Fruit fly (Drosophila melanogaster): ENCODE measurements around the gene CG31404.

The CG31404 gene

DNA sequence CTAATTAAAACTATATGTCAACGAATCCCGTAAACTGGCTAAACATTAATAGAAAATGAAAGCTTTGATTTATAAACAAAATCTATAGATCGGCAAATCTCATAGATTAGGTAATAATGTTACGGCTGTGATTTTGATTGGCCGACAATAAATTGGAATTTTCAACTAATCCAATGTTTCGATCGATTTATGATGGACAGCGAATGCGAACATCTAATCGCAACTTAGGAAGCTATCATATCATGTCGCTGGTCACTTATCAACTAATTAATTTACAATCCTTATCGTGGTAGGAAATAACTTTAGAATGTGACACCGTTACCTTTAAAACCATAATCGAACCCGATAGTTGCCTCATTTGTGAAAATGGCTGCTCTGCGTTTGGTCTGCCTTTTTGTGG is 14.1 kb upstream of the CG31404 start, which contains the start of gene CG18493:
Gene CG18493 (plus strand): TSS at position 352 of the 400 bp plus-strand sequence.
- TF ChIP-seq Eip75B (GFP tag; optimal IDR thresholded peaks at IDR 0.05), result no peak
- no peak for TF ChIP-seq CG6792 (GFP tag; optimal IDR thresholded peaks at IDR 0.05)
- no peak for TF ChIP-seq CG6276 (GFP tag; optimal IDR thresholded peaks at IDR 0.05)
- TF ChIP-seq cyc (GFP tag; optimal IDR thresholded peaks at IDR 0.05), result no peak
- TF ChIP-seq Hr39 (GFP tag; optimal IDR thresholded peaks at IDR 0.05), result no peak
- no peak for TF ChIP-seq topi (GFP tag; optimal IDR thresholded peaks at IDR 0.05)
- no peak for TF ChIP-seq CG31627 (GFP tag; optimal IDR thresholded peaks at IDR 0.05)
- TF ChIP-seq CG11762 (GFP tag; optimal IDR thresholded peaks at IDR 0.05; ENCODE audit: insufficient read depth), result no peak
- no peak for TF ChIP-seq esn (GFP tag; optimal IDR thresholded peaks at IDR 0.05)
- no peak for TF ChIP-seq Sox102F (GFP tag; optimal IDR thresholded peaks at IDR 0.05)

DNA sequence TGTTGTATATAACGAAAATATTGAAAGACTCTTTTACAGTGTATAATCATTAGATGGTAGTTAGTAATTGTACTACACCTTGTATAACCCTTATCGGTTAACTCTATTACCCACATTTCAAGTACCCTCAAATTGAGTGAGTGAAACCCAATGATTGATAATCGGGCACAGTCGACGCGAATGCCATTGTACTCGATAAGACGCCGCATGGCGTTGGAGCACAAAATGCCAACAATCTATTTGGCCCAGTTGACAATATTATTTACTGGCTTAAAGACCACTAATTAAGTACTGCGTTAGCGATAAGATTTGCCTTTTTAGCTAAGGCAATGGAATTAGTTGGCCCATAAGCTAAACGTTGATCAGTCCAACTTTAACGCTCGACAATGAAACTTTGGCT is 11.8 kb upstream of the CG31404 start, which contains the start of gene CG3734:
Gene CG3734 (plus strand): TSS at position 254 of the 400 bp plus-strand sequence.
- no peak for TF ChIP-seq CG6808 (GFP tag; optimal IDR thresholded peaks at IDR 0.05)
- TF ChIP-seq vri (GFP tag; optimal IDR thresholded peaks at IDR 0.05), result peak; percentile 73
- TF ChIP-seq svp (GFP tag), result no peak
- no peak for TF ChIP-seq ss (GFP tag; optimal IDR thresholded peaks at IDR 0.05)
- TF ChIP-seq net (GFP tag; optimal IDR thresholded peaks at IDR 0.05), result no peak
- TF ChIP-seq Blimp-1 (GFP tag; optimal IDR thresholded peaks at IDR 0.05), result no peak

DNA sequence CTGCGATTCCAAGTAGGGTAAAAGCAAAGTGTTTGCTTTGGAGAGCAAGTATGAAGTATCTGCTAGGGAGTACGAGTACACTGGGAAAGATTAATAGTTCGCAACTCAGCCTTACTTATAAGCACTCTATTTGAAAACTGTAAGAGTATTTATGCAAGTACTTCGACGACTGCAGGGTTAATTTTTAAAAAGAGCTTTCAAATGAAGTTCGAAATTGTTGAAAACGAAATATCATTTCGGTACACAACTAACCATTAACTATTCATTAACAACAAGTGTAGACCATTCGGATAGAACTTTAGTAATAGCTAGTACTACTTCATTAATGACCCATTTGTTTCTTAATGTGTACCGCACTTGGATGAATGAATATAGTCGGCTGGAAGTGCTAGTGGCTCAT is 7.5 kb upstream of the CG31404 start:
- TF ChIP-seq CG6808 (GFP tag; optimal IDR thresholded peaks at IDR 0.05) (no peak), Lpt (GFP tag; optimal IDR thresholded peaks at IDR 0.05) (no peak), lz (GFP tag; optimal IDR thresholded peaks at IDR 0.05) (no peak), vri (GFP tag; optimal IDR thresholded peaks at IDR 0.05) (no peak), Ets21C (GFP tag; optimal IDR thresholded peaks at IDR 0.05) (no peak), CG10631 (GFP tag; optimal IDR thresholded peaks at IDR 0.05) (peak; percentile 41), CG11762 (GFP tag; optimal IDR thresholded peaks at IDR 0.05; ENCODE audit: insufficient read depth) (no peak), achi (GFP tag; optimal IDR thresholded peaks at IDR 0.05) (peak; percentile 9), Eip78C (GFP tag) (no peak), OdsH (GFP tag; optimal IDR thresholded peaks at IDR 0.05) (peak; percentile 26), Hr4 (GFP tag; optimal IDR thresholded peaks at IDR 0.05) (peak; percentile 39), Hr38 (GFP tag; optimal IDR thresholded peaks at IDR 0.05) (no peak), eg (GFP tag; IDR thresholded peaks at IDR 0.05) (no peak), esn (GFP tag; optimal IDR thresholded peaks at IDR 0.05) (no peak), Eip75B (GFP tag; optimal IDR thresholded peaks at IDR 0.05) (peak; percentile 15), CG32006 (GFP tag; optimal IDR thresholded peaks at IDR 0.05) (peak; percentile 57)

DNA sequence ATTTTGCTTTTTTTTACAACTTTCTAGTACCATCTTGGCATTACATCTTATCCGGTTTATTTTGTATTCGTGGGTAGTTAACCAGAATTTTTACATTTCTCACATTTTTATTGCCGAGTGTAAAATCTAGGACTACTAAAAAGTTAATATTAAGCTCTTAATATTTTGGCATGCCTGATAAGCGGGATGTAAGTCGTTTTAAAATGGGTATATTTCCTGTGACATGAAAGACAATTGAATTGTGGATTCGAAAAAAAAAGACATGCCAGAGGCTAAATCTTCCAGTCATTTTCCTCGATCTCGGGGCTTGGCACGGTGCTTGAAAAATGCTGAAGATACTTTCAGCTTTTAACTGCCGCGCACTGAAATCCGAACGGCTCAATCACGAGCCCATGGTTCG is 1.3 kb upstream of the CG31404 start, which contains the start of gene CG31245:
Gene CG31245 (minus strand): TSS at position 101 of the 400 bp plus-strand sequence.
- TF ChIP-seq pdm3 (GFP tag; optimal IDR thresholded peaks at IDR 0.05), result no peak
- TF ChIP-seq CG3919 (GFP tag; optimal IDR thresholded peaks at IDR 0.05), result no peak
- TF ChIP-seq CG10669 (GFP tag; optimal IDR thresholded peaks at IDR 0.05), result no peak
- no peak for TF ChIP-seq CG8632 (GFP tag; optimal IDR thresholded peaks at IDR 0.05)
- no peak for TF ChIP-seq Blimp-1 (GFP tag; optimal IDR thresholded peaks at IDR 0.05)
- TF ChIP-seq OdsH (GFP tag; optimal IDR thresholded peaks at IDR 0.05), result no peak
- TF ChIP-seq Eip78C (GFP tag), result no peak
- no peak for TF ChIP-seq net (GFP tag; optimal IDR thresholded peaks at IDR 0.05)
- no peak for TF ChIP-seq fd85E (GFP tag; optimal IDR thresholded peaks at IDR 0.05)
- TF ChIP-seq CG6163 (GFP tag; IDR thresholded peaks at IDR 0.05), result no peak
- no peak for TF ChIP-seq CG6854 (GFP tag; optimal IDR thresholded peaks at IDR 0.05)

DNA sequence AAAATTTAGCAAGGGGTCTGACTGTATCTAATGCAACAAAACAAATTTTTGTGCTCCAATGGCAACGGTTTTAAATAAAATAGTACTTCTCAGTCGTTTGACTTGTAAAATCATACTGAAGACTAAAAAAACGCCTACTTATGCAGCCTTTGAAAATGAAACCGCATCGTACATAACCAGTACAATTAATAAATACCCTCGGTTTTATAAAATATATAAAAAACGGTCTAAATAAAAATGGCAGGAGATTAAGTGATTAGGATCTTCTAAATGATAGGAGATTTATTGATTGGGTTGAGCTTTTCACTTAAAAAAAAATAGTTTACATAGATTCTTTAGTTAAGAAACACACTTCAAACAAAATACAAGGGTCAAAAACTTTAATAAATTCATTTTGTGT is 1.1 kb downstream of the CG31404 start, which contains the start of gene CG3581:
Gene CG3581 (minus strand): TSS at position 101 of the 400 bp plus-strand sequence.
- TF ChIP-seq CG8119 (GFP tag; IDR thresholded peaks at IDR 0.05), result no peak
- TF ChIP-seq esn (GFP tag; optimal IDR thresholded peaks at IDR 0.05), result no peak
- TF ChIP-seq CG6854 (GFP tag; optimal IDR thresholded peaks at IDR 0.05), result no peak
- TF ChIP-seq Eip75B (GFP tag; optimal IDR thresholded peaks at IDR 0.05), result no peak
- TF ChIP-seq CG15336 (GFP tag; IDR thresholded peaks at IDR 0.05), result no peak
- no peak for TF ChIP-seq vri (GFP tag; optimal IDR thresholded peaks at IDR 0.05)
- TF ChIP-seq CG11294 (GFP tag; IDR thresholded peaks at IDR 0.05), result no peak
- no peak for TF ChIP-seq fkh (GFP tag; optimal IDR thresholded peaks at IDR 0.05)
- no peak for TF ChIP-seq CG7368 (GFP tag; optimal IDR thresholded peaks at IDR 0.05)
- TF ChIP-seq fd59A (GFP tag; optimal IDR thresholded peaks at IDR 0.05), result no peak
- no peak for TF ChIP-seq CG11762 (GFP tag; optimal IDR thresholded peaks at IDR 0.05; ENCODE audit: insufficient read depth)
- TF ChIP-seq topi (GFP tag; optimal IDR thresholded peaks at IDR 0.05), result no peak

Data from whole organism, prepupa.